Worm (Caenorhabditis elegans): ENCODE measurements around the gene F19G12.1.
A peak's percentile ranks its signal among the peaks of the same experiment; 100 is the strongest.

Gene F19G12.1

DNA sequence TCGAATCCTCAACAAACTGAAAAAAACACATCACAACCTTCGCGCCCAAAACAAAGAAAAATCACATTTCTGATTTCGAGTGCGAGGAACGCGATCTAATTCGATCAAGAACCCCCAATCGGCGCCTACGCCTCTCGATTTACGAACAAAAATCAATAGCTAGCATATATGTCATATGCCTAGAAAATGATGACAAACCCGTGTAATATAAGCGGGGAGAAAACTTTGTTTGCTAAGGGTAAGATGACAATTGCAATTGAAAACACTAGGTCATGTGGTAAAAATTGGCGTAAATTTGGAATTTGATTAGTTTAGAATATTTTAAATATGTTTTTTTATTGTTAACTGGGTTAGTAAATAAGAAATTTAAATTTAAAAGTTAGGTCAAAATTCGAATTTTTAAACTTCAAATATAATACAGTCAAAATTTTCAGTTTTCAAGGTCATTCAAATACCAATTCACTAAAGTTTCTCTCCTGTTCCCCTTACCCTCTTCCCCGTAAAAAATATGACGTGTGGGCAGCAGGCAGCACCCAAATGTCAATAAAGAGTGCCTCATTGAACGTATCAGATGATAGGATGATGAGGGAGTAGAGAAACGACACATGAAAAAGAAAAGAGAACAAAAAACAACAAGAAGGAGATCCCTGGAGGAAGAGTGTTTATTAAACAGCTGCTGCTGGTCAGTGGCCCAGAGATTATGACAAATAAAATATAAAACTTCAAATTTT, 25.7 kb downstream of the F19G12.1 start:
- TF ChIP-seq ama-1 (optimal IDR thresholded peaks at IDR 0.05), result no peak
- TF ChIP-seq Y55F3AM.14 (GFP tag; optimal IDR thresholded peaks at IDR 0.05), result peak; percentile 21
- peak; percentile 78 for TF ChIP-seq crh-2 (tag; optimal IDR thresholded peaks at IDR 0.05)
- TF ChIP-seq unc-62 (GFP tag; optimal IDR thresholded peaks at IDR 0.05), result no peak
- no peak for TF ChIP-seq nhr-10 (tag; optimal IDR thresholded peaks at IDR 0.05)
- no peak for TF ChIP-seq lin-11 (tag; optimal IDR thresholded peaks at IDR 0.05)
- no peak for TF ChIP-seq R02D3.7 (tag; optimal IDR thresholded peaks at IDR 0.05)
- TF ChIP-seq unc-55 (GFP tag; optimal IDR thresholded peaks at IDR 0.05), result no peak
- TF ChIP-seq nhr-11 (tag; optimal IDR thresholded peaks at IDR 0.05), result no peak
- no peak for TF ChIP-seq unc-39 (tag; optimal IDR thresholded peaks at IDR 0.05)
- peak; percentile 67 for TF ChIP-seq ztf-4 (tag; optimal IDR thresholded peaks at IDR 0.05)
- peak; percentile 8 for TF ChIP-seq gmeb-1 (tag; optimal IDR thresholded peaks at IDR 0.05)
- no peak for TF ChIP-seq mbf-1 (tag; optimal IDR thresholded peaks at IDR 0.05)
- no peak for TF ChIP-seq ceh-82 (tag; optimal IDR thresholded peaks at IDR 0.05)
- no peak for TF ChIP-seq snpc-4 (tag; optimal IDR thresholded peaks at IDR 0.05)
- peak in 1 of 2 experiments; percentile 21 for TF ChIP-seq mdl-1 (tag; optimal IDR thresholded peaks at IDR 0.05)
- TF ChIP-seq F13H6.1 (tag; optimal IDR thresholded peaks at IDR 0.05), result peak; percentile 88
- no peak for TF ChIP-seq mab-5 (tag; optimal IDR thresholded peaks at IDR 0.05)
- TF ChIP-seq egl-27 (tag; optimal IDR thresholded peaks at IDR 0.05), result peak; percentile 33
- TF ChIP-seq sem-4 (tag; optimal IDR thresholded peaks at IDR 0.05), result peak; percentile 37
- TF ChIP-seq zag-1 (tag; optimal IDR thresholded peaks at IDR 0.05), result no peak
- no peak for TF ChIP-seq alr-1 (tag; optimal IDR thresholded peaks at IDR 0.05)
- TF ChIP-seq ztf-1 (GFP tag; conservative IDR thresholded peaks at IDR 0.05), result no peak
- TF ChIP-seq blmp-1 (tag; optimal IDR thresholded peaks at IDR 0.05; ENCODE audit: insufficient read depth), result no peak
- TF ChIP-seq nhr-6 (tag; optimal IDR thresholded peaks at IDR 0.05), result peak; percentile 32
- no peak for TF ChIP-seq lin-39 (tag; optimal IDR thresholded peaks at IDR 0.05)
- TF ChIP-seq nhr-25 (tag; optimal IDR thresholded peaks at IDR 0.05), result peak; percentile 55
- TF ChIP-seq dmd-4 (tag; optimal IDR thresholded peaks at IDR 0.05), result no peak
- TF ChIP-seq nhr-21 (tag; optimal IDR thresholded peaks at IDR 0.05), result peak; percentile 4
- no peak for TF ChIP-seq peb-1 (tag; optimal IDR thresholded peaks at IDR 0.05)
- TF ChIP-seq elt-3 (tag; optimal IDR thresholded peaks at IDR 0.05), result no peak
- TF ChIP-seq fos-1 (tag; optimal IDR thresholded peaks at IDR 0.05), result peak; percentile 85
- peak; percentile 83 for TF ChIP-seq sma-9 (GFP tag; optimal IDR thresholded peaks at IDR 0.05)
- TF ChIP-seq sma-9 (tag; optimal IDR thresholded peaks at IDR 0.05), result no peak
- TF ChIP-seq nhr-23 (tag; optimal IDR thresholded peaks at IDR 0.05), result no peak
- no peak for TF ChIP-seq ztf-11 (tag; optimal IDR thresholded peaks at IDR 0.05)
- TF ChIP-seq ceh-16 (tag; optimal IDR thresholded peaks at IDR 0.05), result no peak
- peak in 1 of 2 experiments; percentile 58 for TF ChIP-seq lsy-2 (tag; optimal IDR thresholded peaks at IDR 0.05)
- peak; percentile 87 for TF ChIP-seq nhr-129 (tag; optimal IDR thresholded peaks at IDR 0.05)
- TF ChIP-seq nhr-77 (tag; optimal IDR thresholded peaks at IDR 0.05), result no peak
- peak; percentile 36 for TF ChIP-seq C34F6.9 (tag; optimal IDR thresholded peaks at IDR 0.05)
- TF ChIP-seq nhr-12 (tag; optimal IDR thresholded peaks at IDR 0.05), result no peak
- peak; percentile 21 for TF ChIP-seq lin-13 (GFP tag; optimal IDR thresholded peaks at IDR 0.05)
- TF ChIP-seq nhr-237 (tag; optimal IDR thresholded peaks at IDR 0.05), result no peak
- no peak for TF ChIP-seq ZK546.5 (tag; optimal IDR thresholded peaks at IDR 0.05)
- TF ChIP-seq sma-3 (GFP tag; optimal IDR thresholded peaks at IDR 0.05), result peak; percentile 43
- no peak for TF ChIP-seq aly-2 (tag; optimal IDR thresholded peaks at IDR 0.05)
- no peak for TF ChIP-seq elt-1 (tag; optimal IDR thresholded peaks at IDR 0.05)
- TF ChIP-seq skn-1 (tag; optimal IDR thresholded peaks at IDR 0.05), result peak; percentile 91
